Worm (Caenorhabditis elegans) whole organism, L4/young adult: ENCODE measurements around the gene F17A2.13.

Experiments
- W03F9.2 ChIP-seq: fragments of 150-350 bp; optimal IDR thresholded peaks from 2 replicates; lab custom pipeline; 2014; ENCODE audit warnings: missing biosample characterization, missing genetic modification characterization
- dao-5 ChIP-seq: sonication (generic microtip); optimal IDR thresholded peaks from 2 replicates; lab custom pipeline; 2016; ENCODE audit warnings: missing genotype, missing genetic modification characterization, moderate library complexity, missing compliant biosample characterization
- him-1 ChIP-seq: sonication (generic microtip); optimal IDR thresholded peaks from 2 replicates; lab custom pipeline; 2016; ENCODE audit warnings: missing genotype, missing genetic modification reagents, missing genetic modification characterization, missing compliant biosample characterization

Gene F17A2.13

DNA sequence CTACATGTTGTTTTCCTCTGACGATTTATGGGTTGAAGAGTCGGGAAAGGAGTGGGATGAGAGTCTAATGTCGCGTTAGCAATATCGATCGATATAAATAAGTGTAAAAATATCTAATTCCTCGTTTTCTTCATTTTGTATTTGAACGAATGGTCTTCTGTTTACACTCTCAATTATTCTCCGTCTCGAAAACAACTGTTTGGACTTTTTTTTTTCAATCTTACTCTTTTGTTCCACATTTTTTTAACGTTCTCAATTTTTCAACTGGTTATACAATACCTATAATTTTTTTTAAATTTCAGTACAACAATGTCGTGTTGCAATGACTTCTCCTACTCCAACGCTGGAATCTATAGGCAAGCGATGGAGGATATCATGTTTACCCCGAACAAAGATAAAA is at the start of gene F17A2.13:
F17A2.13 (plus strand) TSS at position 301 of the 400 bp plus-strand sequence.
- TF ChIP-seq him-1 (tag; lab: Kevin White, UChicago): no peak
- TF ChIP-seq dao-5 (tag; lab: Kevin White, UChicago): no peak
- no peak for TF ChIP-seq W03F9.2 (tag; lab: Kevin White, UChicago)

ce11 chrX:12273870-12274269 is 47.6 kb upstream of the F17A2.13 start, which contains the start of gene H19J13.2:
H19J13.2 (minus strand) TSS chrX:12273970.
- TF ChIP-seq W03F9.2 (tag; lab: Kevin White, UChicago): no peak
- TF ChIP-seq him-1 (tag; lab: Kevin White, UChicago): no peak
- no peak for TF ChIP-seq dao-5 (tag; lab: Kevin White, UChicago)

DNA sequence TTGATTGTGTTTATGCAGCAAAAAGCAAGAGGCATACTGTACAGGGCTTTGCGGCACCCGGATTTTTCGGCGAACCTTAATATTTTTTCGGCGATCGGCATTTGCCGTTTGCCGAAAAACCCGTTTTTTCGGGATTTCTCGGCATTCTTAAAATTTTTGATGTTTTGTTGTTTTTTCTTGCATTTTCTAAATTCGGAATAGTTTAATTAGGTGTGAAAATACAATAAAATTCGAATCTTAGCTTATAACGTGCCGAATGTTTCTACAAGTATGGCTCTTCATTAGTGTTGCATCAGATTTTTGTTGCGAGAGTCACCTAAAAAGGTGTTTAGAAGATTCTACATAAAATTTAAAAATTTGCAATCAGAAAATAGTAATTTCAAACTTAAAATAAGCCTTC is 45.9 kb upstream of the F17A2.13 start, which contains the start of gene C04B4.6:
C04B4.6 (minus strand) TSS at position 101 of the 400 bp plus-strand sequence.
- no peak for TF ChIP-seq dao-5 (tag; lab: Kevin White, UChicago)
- TF ChIP-seq him-1 (tag; lab: Kevin White, UChicago): no peak
- no peak for TF ChIP-seq W03F9.2 (tag; lab: Kevin White, UChicago)

ce11 chrX:12280477-12280876 is 41.0 kb upstream of the F17A2.13 start, which contains the start of gene C04B4.1:
C04B4.1 (plus strand) TSS chrX:12280777.
- no peak for TF ChIP-seq him-1 (tag; lab: Kevin White, UChicago)
- TF ChIP-seq dao-5 (tag; lab: Kevin White, UChicago): no peak
- TF ChIP-seq W03F9.2 (tag; lab: Kevin White, UChicago): no peak

ce11 chrX:12282911-12283310 is 38.5 kb upstream of the F17A2.13 start, which contains the start of gene C04B4.2:
C04B4.2 (plus strand) TSS chrX:12283281.
- TF ChIP-seq him-1 (tag; lab: Kevin White, UChicago): no peak
- no peak for TF ChIP-seq W03F9.2 (tag; lab: Kevin White, UChicago)
- TF ChIP-seq dao-5 (tag; lab: Kevin White, UChicago): no peak

- TF ChIP-seq him-1 (tag; lab: Kevin White, UChicago) (no peak), W03F9.2 (tag; lab: Kevin White, UChicago) (no peak), dao-5 (tag; lab: Kevin White, UChicago) (no peak)
These were observed 37.3 kb upstream of the F17A2.13 start for ce11 chrX:12284161-12284560.

DNA sequence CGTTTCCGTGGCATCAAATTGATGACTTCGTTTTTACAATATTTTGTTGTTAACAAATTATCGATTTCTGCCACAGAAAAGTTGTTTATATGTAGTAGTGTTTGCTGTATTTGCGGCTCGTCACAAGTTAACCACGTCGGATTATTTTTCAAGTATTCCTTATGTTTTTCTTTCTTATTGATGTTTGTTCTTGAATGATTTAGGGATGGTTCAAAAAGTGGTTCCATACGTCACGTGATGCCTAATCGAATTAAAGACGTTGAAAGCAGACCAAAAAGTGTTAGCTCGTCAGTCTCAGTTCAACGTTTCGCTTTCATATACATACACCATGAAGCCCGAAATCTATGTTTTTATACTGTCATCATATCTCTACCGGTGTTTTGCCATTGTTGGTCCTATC is 36.0 kb upstream of the F17A2.13 start, which contains the start of gene lips-2:
lips-2 (plus strand) TSS at position 301 of the 400 bp plus-strand sequence.
- TF ChIP-seq him-1 (tag; lab: Kevin White, UChicago) (no peak), dao-5 (tag; lab: Kevin White, UChicago) (no peak), W03F9.2 (tag; lab: Kevin White, UChicago) (no peak)

DNA sequence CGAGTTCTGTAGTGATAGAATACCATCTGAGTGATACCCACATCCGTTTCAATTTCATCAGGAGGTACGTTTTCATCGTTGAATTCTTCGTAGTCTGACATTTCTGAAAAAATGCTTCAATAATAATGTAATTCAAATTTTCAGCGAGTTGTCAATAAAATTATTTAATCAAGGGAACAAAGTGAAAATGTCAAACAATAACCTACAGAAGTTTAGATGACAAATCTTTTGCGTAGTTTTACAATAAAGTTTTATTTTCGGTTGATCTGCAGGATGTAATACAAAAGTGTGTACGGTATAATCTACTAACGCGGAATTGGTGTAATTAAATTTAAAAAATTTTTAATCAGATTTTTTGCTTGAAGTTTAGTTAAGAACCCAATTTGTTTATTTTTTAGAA is 33.2 kb upstream of the F17A2.13 start, which contains the start of gene C04B4.5:
C04B4.5 (minus strand) TSS at position 101 of the 400 bp plus-strand sequence.
- TF ChIP-seq dao-5 (tag; lab: Kevin White, UChicago): no peak
- no peak for TF ChIP-seq W03F9.2 (tag; lab: Kevin White, UChicago)
- no peak for TF ChIP-seq him-1 (tag; lab: Kevin White, UChicago)

DNA sequence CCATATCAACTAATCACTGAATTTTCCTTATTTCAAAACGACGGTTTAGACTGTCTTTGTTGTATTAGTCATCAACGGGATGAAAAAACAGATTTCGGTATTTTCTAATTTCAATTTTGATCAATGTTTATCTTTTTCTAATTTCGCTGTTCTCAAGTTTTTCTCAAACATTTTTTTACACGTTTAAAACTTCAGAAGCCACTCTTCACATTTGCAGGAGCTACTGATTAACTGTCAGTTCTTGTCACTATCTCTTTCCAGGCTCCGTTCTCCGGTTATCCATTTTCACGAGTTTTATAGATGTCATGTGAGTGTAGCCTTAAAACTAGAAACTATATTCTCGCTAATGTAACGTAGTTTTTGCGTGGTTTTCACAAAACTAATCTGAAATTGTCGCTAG is 30.9 kb upstream of the F17A2.13 start, which contains the start of gene C04B4.4:
C04B4.4 (plus strand) TSS at position 301 of the 400 bp plus-strand sequence.
- TF ChIP-seq dao-5 (tag; lab: Kevin White, UChicago) (no peak), him-1 (tag; lab: Kevin White, UChicago) (no peak), W03F9.2 (tag; lab: Kevin White, UChicago) (no peak)

DNA sequence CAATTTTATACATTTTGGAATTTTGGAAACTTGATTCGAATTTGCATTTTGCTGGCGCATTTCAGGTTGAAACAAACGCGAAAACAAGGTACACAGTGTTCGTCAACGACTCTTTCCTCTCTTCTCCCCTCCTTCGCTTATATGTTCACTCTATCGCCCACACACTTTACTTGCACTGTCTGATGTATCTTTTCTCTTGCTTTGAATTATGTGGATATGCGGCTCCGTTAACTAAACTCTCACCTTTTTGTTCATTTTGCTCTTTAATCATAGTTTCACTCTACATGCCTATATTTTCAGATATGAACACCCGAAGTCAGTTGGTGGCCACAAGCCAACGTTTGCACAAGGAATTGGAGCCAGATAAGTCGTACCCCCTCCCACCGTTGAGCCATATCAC is 27.2 kb upstream of the F17A2.13 start, which contains the start of gene W06D11.1:
W06D11.1 (plus strand) TSS at position 301 of the 400 bp plus-strand sequence.
- TF ChIP-seq him-1 (tag; lab: Kevin White, UChicago) (no peak), dao-5 (tag; lab: Kevin White, UChicago) (no peak), W03F9.2 (tag; lab: Kevin White, UChicago) (no peak)

ce11 chrX:12296392-12296791 is 25.1 kb upstream of the F17A2.13 start, which contains the start of gene W06D11.2:
W06D11.2 (minus strand) TSS chrX:12296730.
- TF ChIP-seq him-1 (tag; lab: Kevin White, UChicago): no peak
- no peak for TF ChIP-seq W03F9.2 (tag; lab: Kevin White, UChicago)
- no peak for TF ChIP-seq dao-5 (tag; lab: Kevin White, UChicago)

- no peak for TF ChIP-seq dao-5 (tag; lab: Kevin White, UChicago)
- TF ChIP-seq W03F9.2 (tag; lab: Kevin White, UChicago): no peak
- TF ChIP-seq him-1 (tag; lab: Kevin White, UChicago): no peak
These were observed 23.1 kb upstream of the F17A2.13 start, which contains the start of gene W06D11.3 for ce11 chrX:12298324-12298723. W06D11.3 (plus strand) TSS chrX:12298683.

- TF ChIP-seq W03F9.2 (tag; lab: Kevin White, UChicago): no peak
- no peak for TF ChIP-seq dao-5 (tag; lab: Kevin White, UChicago)
- no peak for TF ChIP-seq him-1 (tag; lab: Kevin White, UChicago)
These were observed 21.6 kb upstream of the F17A2.13 start, which contains the start of gene W06D11.5 for ce11 chrX:12299834-12300233. W06D11.5 (plus strand) TSS chrX:12300134.
